Worm (Caenorhabditis elegans): ENCODE data around the gene fipr-12.
A peak's percentile ranks its signal among the peaks of the same experiment; 100 is the strongest.

The fipr-12 gene

ce11 chrV:9926240-9926639 lies 16.9 kb upstream of the fipr-12 start, which contains the start of gene C50H2.13:
C50H2.13 (plus strand) TSS chrV:9926540.
- TF ChIP-seq nhr-67 (tag; optimal IDR thresholded peaks at IDR 0.05) (no peak), nhr-237 (tag; optimal IDR thresholded peaks at IDR 0.05) (no peak), pqm-1 (tag; optimal IDR thresholded peaks at IDR 0.05) (no peak), nhr-25 (tag; optimal IDR thresholded peaks at IDR 0.05) (no peak), ztf-11 (tag; optimal IDR thresholded peaks at IDR 0.05) (no peak), tbx-2 (tag; optimal IDR thresholded peaks at IDR 0.05) (no peak), sea-2 (GFP tag; optimal IDR thresholded peaks at IDR 0.05) (no peak), fkh-2 (tag; optimal IDR thresholded peaks at IDR 0.05) (no peak), lin-39 (tag; optimal IDR thresholded peaks at IDR 0.05) (no peak), pha-4 (tag; optimal IDR thresholded peaks at IDR 0.05) (no peak), nfya-1 (tag; optimal IDR thresholded peaks at IDR 0.05; ENCODE audit: insufficient read depth) (no peak), nhr-23 (tag; optimal IDR thresholded peaks at IDR 0.05) (no peak), egl-27 (tag; optimal IDR thresholded peaks at IDR 0.05) (no peak), eor-1 (tag; optimal IDR thresholded peaks at IDR 0.05) (no peak), lsy-12 (tag; optimal IDR thresholded peaks at IDR 0.05) (no peak), daf-12 (tag; optimal IDR thresholded peaks at IDR 0.05) (no peak)

ce11 chrV:9927381-9927780 lies 15.8 kb upstream of the fipr-12 start:
- TF ChIP-seq unc-62 (GFP tag; optimal IDR thresholded peaks at IDR 0.05) (no peak), R02D3.7 (tag; optimal IDR thresholded peaks at IDR 0.05) (no peak)

ce11 chrV:9927954-9928353 lies 15.2 kb upstream of the fipr-12 start:
- peak; percentile 36 for TF ChIP-seq pha-4 (tag; optimal IDR thresholded peaks at IDR 0.05)
- peak; percentile 16 for TF ChIP-seq jun-1 (tag; optimal IDR thresholded peaks at IDR 0.05)
- TF ChIP-seq pqm-1 (tag; optimal IDR thresholded peaks at IDR 0.05), result peak; percentile 63
- TF ChIP-seq elt-2 (tag; optimal IDR thresholded peaks at IDR 0.05), result peak; percentile 87
- no peak for TF ChIP-seq lin-15B (tag; optimal IDR thresholded peaks at IDR 0.05)

ce11 chrV:9930612-9931065 lies 12.5 kb upstream of the fipr-12 start, which contains the start of the genes rmh-2 and suds-3:
rmh-2 (minus strand) TSS chrV:9930775.
suds-3 (plus strand) TSS chrV:9931015.
- TF ChIP-seq nhr-77 (tag; optimal IDR thresholded peaks at IDR 0.05), result no peak
- TF ChIP-seq ceh-16 (tag; optimal IDR thresholded peaks at IDR 0.05), result no peak
- TF ChIP-seq fos-1 (tag; optimal IDR thresholded peaks at IDR 0.05), result no peak
- TF ChIP-seq nfya-1 (tag; optimal IDR thresholded peaks at IDR 0.05; ENCODE audit: insufficient read depth), result peak; percentile 78
- no peak for TF ChIP-seq sea-2 (GFP tag; optimal IDR thresholded peaks at IDR 0.05)
- TF ChIP-seq nhr-25 (tag; optimal IDR thresholded peaks at IDR 0.05), result no peak
- TF ChIP-seq nhr-67 (tag; optimal IDR thresholded peaks at IDR 0.05), result no peak
- peak; percentile 92 for TF ChIP-seq R02D3.7 (tag; optimal IDR thresholded peaks at IDR 0.05)
- TF ChIP-seq unc-62 (GFP tag; optimal IDR thresholded peaks at IDR 0.05), result no peak
- no peak for TF ChIP-seq ztf-4 (tag; optimal IDR thresholded peaks at IDR 0.05)
- TF ChIP-seq pqm-1 (tag; optimal IDR thresholded peaks at IDR 0.05), result no peak
- peak; percentile 1 for TF ChIP-seq lin-39 (tag; optimal IDR thresholded peaks at IDR 0.05)
- TF ChIP-seq ceh-9 (tag; optimal IDR thresholded peaks at IDR 0.05), result no peak
- peak; percentile 51 for TF ChIP-seq pha-4 (tag; optimal IDR thresholded peaks at IDR 0.05)
- no peak for TF ChIP-seq egl-27 (tag; optimal IDR thresholded peaks at IDR 0.05)
- peak; percentile 18 for TF ChIP-seq elt-2 (tag; optimal IDR thresholded peaks at IDR 0.05)
- no peak for TF ChIP-seq nhr-43 (tag; optimal IDR thresholded peaks at IDR 0.05; ENCODE audit: poor library complexity, severe bottlenecking)
- no peak for TF ChIP-seq fkh-2 (tag; optimal IDR thresholded peaks at IDR 0.05)
- TF ChIP-seq nhr-76 (tag; optimal IDR thresholded peaks at IDR 0.05), result no peak
- TF ChIP-seq tbx-2 (tag; optimal IDR thresholded peaks at IDR 0.05), result no peak
- no peak for TF ChIP-seq nhr-237 (tag; optimal IDR thresholded peaks at IDR 0.05)
- TF ChIP-seq lin-15B (tag; optimal IDR thresholded peaks at IDR 0.05), result peak; percentile 71

ce11 chrV:9937435-9937834 lies 5.7 kb upstream of the fipr-12 start, which contains the start of gene srj-33:
srj-33 (minus strand) TSS chrV:9937535.
- TF ChIP-seq nhr-43 (tag; optimal IDR thresholded peaks at IDR 0.05; ENCODE audit: poor library complexity, severe bottlenecking), result no peak
- TF ChIP-seq daf-12 (tag; optimal IDR thresholded peaks at IDR 0.05), result no peak
- no peak for TF ChIP-seq ceh-16 (tag; optimal IDR thresholded peaks at IDR 0.05)
- TF ChIP-seq ceh-28 (tag; optimal IDR thresholded peaks at IDR 0.05), result no peak
- TF ChIP-seq jun-1 (tag; optimal IDR thresholded peaks at IDR 0.05), result no peak
- no peak for TF ChIP-seq eor-1 (tag; optimal IDR thresholded peaks at IDR 0.05)
- TF ChIP-seq fkh-2 (tag; optimal IDR thresholded peaks at IDR 0.05), result no peak
- no peak for TF ChIP-seq nhr-76 (tag; optimal IDR thresholded peaks at IDR 0.05)
- TF ChIP-seq ceh-9 (tag; optimal IDR thresholded peaks at IDR 0.05), result no peak
- TF ChIP-seq mdl-1 (tag; optimal IDR thresholded peaks at IDR 0.05), result no peak
- no peak for TF ChIP-seq nhr-11 (tag; optimal IDR thresholded peaks at IDR 0.05)
- no peak for TF ChIP-seq lin-39 (tag; optimal IDR thresholded peaks at IDR 0.05)
- TF ChIP-seq nhr-12 (tag; optimal IDR thresholded peaks at IDR 0.05), result no peak
- TF ChIP-seq pqm-1 (tag; optimal IDR thresholded peaks at IDR 0.05), result no peak
- TF ChIP-seq snpc-4 (tag; optimal IDR thresholded peaks at IDR 0.05), result no peak
- TF ChIP-seq sea-2 (GFP tag; optimal IDR thresholded peaks at IDR 0.05), result no peak
- no peak for TF ChIP-seq aly-2 (tag; optimal IDR thresholded peaks at IDR 0.05)
- TF ChIP-seq skn-1 (tag; optimal IDR thresholded peaks at IDR 0.05), result no peak
- no peak for TF ChIP-seq zag-1 (tag; optimal IDR thresholded peaks at IDR 0.05)
